Worm (Caenorhabditis elegans) whole organism, midembryonic: Measurements from ENCODE around the gene rpb-11.

ENCODE experiments used
- T22C8.4 ChIP-seq: fragments of 200-800 bp; sonication (Bioruptor generic); IDR thresholded peaks from 2 replicates; pipeline ENCODE4 v1.3.6; 2022; ENCODE audit warnings: missing genetic modification characterization, missing compliant biosample characterization
- cog-1 ChIP-seq: sonication (generic microtip); optimal IDR thresholded peaks from 2 replicates; lab custom pipeline; 2016; ENCODE audit warnings: missing genetic modification characterization, missing compliant biosample characterization
- flt-1 ChIP-seq: fragments of 200-800 bp; sonication (Bioruptor generic); IDR thresholded peaks from 2 replicates; pipeline ENCODE4 v1.3.6; 2022; ENCODE audit warnings: missing genetic modification characterization, missing compliant biosample characterization
- ref-1 ChIP-seq: fragments of 200-800 bp; sonication (Bioruptor generic); conservative IDR thresholded peaks from 2 replicates; pipeline ENCODE4 v1.3.6; 2022; ENCODE audit warnings: missing genetic modification reagents, missing genetic modification characterization, missing compliant biosample characterization

DNA sequence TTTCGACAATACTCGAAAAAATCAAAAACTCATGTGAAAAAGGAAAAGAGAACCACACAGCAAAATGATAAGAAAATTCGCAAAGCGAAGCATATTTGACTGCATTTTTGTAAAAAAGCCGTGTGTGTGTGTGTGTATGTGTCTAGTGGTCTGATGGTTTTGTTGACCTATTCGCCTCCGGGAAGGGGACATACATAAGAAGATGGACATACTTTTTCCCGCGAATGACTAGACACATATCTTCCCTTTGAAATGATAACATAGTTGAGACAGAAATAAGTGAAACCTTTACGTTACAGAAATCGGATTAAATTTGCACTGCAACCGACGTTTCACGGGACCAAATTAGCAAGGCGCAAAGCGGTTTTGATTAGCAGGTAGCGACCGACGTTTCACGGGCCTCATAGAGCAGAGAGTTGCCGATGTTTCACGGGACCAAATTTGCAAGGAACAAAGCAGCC lies 8.4 kb upstream of the rpb-11 start:
- TF ChIP-seq flt-1 (GFP tag; lab: Robert Waterston, UW) (no peak), ref-1 (no peak), T22C8.4 (GFP tag; lab: Robert Waterston, UW) (no peak), cog-1 (tag; lab: Kevin White, UChicago) (no peak)
